Worm (Caenorhabditis elegans) whole organism, L1 larva: ENCODE results near the gene ant-1.4.

Experiments
- C34B4.2 ChIP-seq: sonication (generic microtip); optimal IDR thresholded peaks from 2 replicates; lab custom pipeline; 2017; ENCODE audit warnings: mild to moderate bottlenecking, missing genetic modification characterization, missing compliant biosample characterization
- aly-2 ChIP-seq: fragments of 150-350 bp; optimal IDR thresholded peaks from 2 replicates; lab custom pipeline; 2014; ENCODE audit warnings: missing biosample characterization, missing genetic modification characterization
- elt-2 ChIP-seq: sonication (generic microtip); optimal IDR thresholded peaks from 2 replicates; lab custom pipeline; 2016; ENCODE audit warnings: missing genetic modification characterization, mild to moderate bottlenecking, inconsistent platforms, missing compliant biosample characterization, missing genetic modification reagents
- nhr-11 ChIP-seq: fragments of 150-350 bp; optimal IDR thresholded peaks from 2 replicates; lab custom pipeline; 2014; ENCODE audit warnings: missing biosample characterization, missing genetic modification characterization
- nhr-84 ChIP-seq: sonication (generic microtip); optimal IDR thresholded peaks from 2 replicates; lab custom pipeline; 2017; ENCODE audit warnings: missing biosample characterization, missing genetic modification characterization
- pag-3 ChIP-seq: sonication (generic microtip); optimal IDR thresholded peaks from 2 replicates; lab custom pipeline; 2017; ENCODE audit warnings: missing genetic modification characterization, mild to moderate bottlenecking, missing compliant biosample characterization, antibody characterized with exemption, borderline replicate concordance; ENCODE audit not compliant: insufficient read depth
- pqm-1 ChIP-seq: sonication (generic microtip); optimal IDR thresholded peaks from 3 replicates; lab custom pipeline; 2017; ENCODE audit warnings: missing biosample characterization, missing genetic modification characterization
- skn-1 ChIP-seq: fragments of 150-350 bp; optimal IDR thresholded peaks from 2 replicates; lab custom pipeline; 2014; ENCODE audit warnings: missing biosample characterization, missing genetic modification characterization

DNA sequence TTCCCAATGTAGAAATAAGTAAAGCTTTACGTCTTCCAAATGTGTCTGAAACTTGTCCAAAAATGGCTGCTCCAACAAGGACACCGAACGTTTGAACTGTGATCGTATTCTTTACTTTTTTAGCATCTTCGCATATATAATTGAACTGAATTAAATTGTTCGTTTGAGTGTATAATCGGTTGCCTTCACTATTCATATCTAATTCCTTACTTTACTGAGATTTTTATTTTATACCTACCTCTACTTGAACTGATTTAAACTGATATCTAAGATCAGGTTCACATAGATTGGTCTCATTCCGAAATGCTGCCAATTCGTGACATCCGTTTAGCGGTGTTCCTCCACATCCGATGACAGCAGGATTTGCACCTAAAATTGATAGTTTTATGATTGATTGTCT lies 2.3 kb upstream of the ant-1.4 start:
- TF ChIP-seq aly-2 (tag; lab: Kevin White, UChicago) = no peak
- TF ChIP-seq elt-2 = no peak
- TF ChIP-seq nhr-84 (tag; lab: Kevin White, UChicago) = no peak
- TF ChIP-seq pag-3 (tag; lab: Kevin White, UChicago) = no peak
- no peak for TF ChIP-seq nhr-11 (tag; lab: Kevin White, UChicago)
- TF ChIP-seq C34B4.2 (tag; lab: Kevin White, UChicago) = no peak
- no peak for TF ChIP-seq skn-1 (tag; lab: Kevin White, UChicago)
- no peak for TF ChIP-seq pqm-1 (tag; lab: Kevin White, UChicago)
